Worm (Caenorhabditis elegans) whole organism, mixed stage, embryonic: Measurements from ENCODE around the gene B0284.3.

Experiments
- M03D4.4 ChIP-seq: sonication (generic microtip); optimal IDR thresholded peaks from 2 replicates; lab custom pipeline; 2017; ENCODE audit warnings: mild to moderate bottlenecking, missing genetic modification characterization, missing compliant biosample characterization
- bed-3 ChIP-seq: fragments of 200-800 bp; sonication (Bioruptor generic); optimal IDR thresholded peaks from 3 replicates; lab custom pipeline; 2018; ENCODE audit warnings: mild to moderate bottlenecking, missing genetic modification characterization, moderate library complexity, missing compliant biosample characterization
- blmp-1 ChIP-seq: fragments of 150-350 bp; optimal IDR thresholded peaks from 2 replicates; lab custom pipeline; 2014; ENCODE audit warnings: missing biosample characterization, missing genetic modification characterization
- ceh-39 ChIP-seq: fragments of 150-350 bp; optimal IDR thresholded peaks from 2 replicates; lab custom pipeline; 2014; ENCODE audit warnings: missing biosample characterization, missing genetic modification characterization
- ceh-43 ChIP-seq: fragments of 200-800 bp; sonication (Bioruptor generic); optimal IDR thresholded peaks from 2 replicates; lab custom pipeline; 2018; ENCODE audit warnings: mild to moderate bottlenecking, missing genetic modification characterization, moderate library complexity, missing compliant biosample characterization
- ceh-83 ChIP-seq: fragments of 200-800 bp; sonication (Bioruptor generic); optimal IDR thresholded peaks from 2 replicates; lab custom pipeline; 2018; ENCODE audit warnings: mild to moderate bottlenecking, missing genetic modification characterization, missing compliant biosample characterization
- ces-1 ChIP-seq: fragments of 150-350 bp; optimal IDR thresholded peaks from 2 replicates; lab custom pipeline; 2014; ENCODE audit warnings: missing biosample characterization, missing genetic modification reagents, missing genetic modification characterization
- cnd-1 ChIP-seq: fragments of 200-800 bp; sonication (Bioruptor generic); optimal IDR thresholded peaks from 2 replicates; lab custom pipeline; 2018; ENCODE audit warnings: mild to moderate bottlenecking, missing genetic modification characterization, missing compliant biosample characterization
- drap-1 ChIP-seq: fragments of 200-800 bp; sonication (Bioruptor generic); optimal IDR thresholded peaks from 3 replicates; lab custom pipeline; 2018; ENCODE audit warnings: mild to moderate bottlenecking, missing genetic modification characterization, missing compliant biosample characterization
- elt-1 ChIP-seq: sonication (generic microtip); optimal IDR thresholded peaks from 2 replicates; lab custom pipeline; 2017; ENCODE audit warnings: missing genetic modification characterization, mild to moderate bottlenecking, missing compliant biosample characterization, antibody characterized with exemption, moderate library complexity, borderline replicate concordance; ENCODE audit not compliant: insufficient read depth
- elt-3 ChIP-seq: fragments of 150-350 bp; optimal IDR thresholded peaks from 2 replicates; lab custom pipeline; 2014; ENCODE audit warnings: missing biosample characterization, missing genetic modification characterization
- ham-2 ChIP-seq: fragments of 200-800 bp; sonication (Bioruptor generic); optimal IDR thresholded peaks from 2 replicates; lab custom pipeline; 2018; ENCODE audit warnings: mild to moderate bottlenecking, missing genetic modification characterization, missing compliant biosample characterization
- hlh-1 ChIP-seq: fragments of 150-350 bp; optimal IDR thresholded peaks from 2 replicates; lab custom pipeline; 2014; ENCODE audit warnings: missing biosample characterization, missing genetic modification reagents, missing genetic modification characterization
- lin-13 ChIP-seq: fragments of 150-350 bp; optimal IDR thresholded peaks from 2 replicates; lab custom pipeline; 2014; ENCODE audit warnings: missing biosample characterization, missing genetic modification characterization
- lsy-2 ChIP-seq: fragments of 150-350 bp; optimal IDR thresholded peaks from 2 replicates; lab custom pipeline; 2014; ENCODE audit warnings: missing biosample characterization, missing genetic modification characterization
- mab-5 ChIP-seq: fragments of 150-350 bp; optimal IDR thresholded peaks from 2 replicates; lab custom pipeline; 2014; ENCODE audit warnings: missing biosample characterization, missing genetic modification characterization
- mep-1 ChIP-seq: fragments of 150-350 bp; optimal IDR thresholded peaks from 2 replicates; lab custom pipeline; 2017; ENCODE audit warnings: missing biosample characterization, missing genetic modification reagents, missing genetic modification characterization, inconsistent platforms
- mls-2 ChIP-seq: sonication (generic microtip); optimal IDR thresholded peaks from 2 replicates; lab custom pipeline; 2016; ENCODE audit warnings: mild to moderate bottlenecking, missing genetic modification characterization, moderate library complexity, missing compliant biosample characterization
- nhr-12 ChIP-seq: fragments of 150-350 bp; optimal IDR thresholded peaks from 2 replicates; lab custom pipeline; 2014; ENCODE audit warnings: missing biosample characterization, missing genetic modification characterization
- nhr-2 ChIP-seq: fragments of 150-350 bp; optimal IDR thresholded peaks from 2 replicates; lab custom pipeline; 2014; ENCODE audit warnings: missing biosample characterization, missing genetic modification characterization
- nhr-237 ChIP-seq: fragments of 150-350 bp; optimal IDR thresholded peaks from 2 replicates; lab custom pipeline; 2014; ENCODE audit warnings: missing biosample characterization, missing genetic modification characterization
- nhr-28 ChIP-seq: fragments of 150-350 bp; optimal IDR thresholded peaks from 2 replicates; lab custom pipeline; 2014; ENCODE audit warnings: missing biosample characterization, missing genetic modification characterization
- nhr-76 ChIP-seq: sonication (generic microtip); optimal IDR thresholded peaks from 2 replicates; lab custom pipeline; 2017; ENCODE audit warnings: missing biosample characterization, missing genetic modification characterization
- sem-2 ChIP-seq: fragments of 200-800 bp; sonication (Bioruptor generic); optimal IDR thresholded peaks from 2 replicates; lab custom pipeline; 2018; ENCODE audit warnings: mild to moderate bottlenecking, missing genetic modification characterization, missing compliant biosample characterization
- snpc-4 ChIP-seq: fragments of 150-350 bp; optimal IDR thresholded peaks from 2 replicates; lab custom pipeline; 2014; ENCODE audit warnings: missing biosample characterization, missing genetic modification characterization
- sptf-1 ChIP-seq: sonication (generic microtip); optimal IDR thresholded peaks from 2 replicates; lab custom pipeline; 2017; ENCODE audit warnings: mild to moderate bottlenecking, missing genetic modification characterization, moderate library complexity, missing compliant biosample characterization
- tbx-8 ChIP-seq: fragments of 200-800 bp; sonication (Bioruptor generic); optimal IDR thresholded peaks from 2 replicates; lab custom pipeline; 2018; ENCODE audit warnings: mild to moderate bottlenecking, missing genetic modification characterization, moderate library complexity, missing compliant biosample characterization
- unc-120 ChIP-seq: sonication (generic microtip); optimal IDR thresholded peaks from 2 replicates; lab custom pipeline; 2017; ENCODE audit warnings: missing genetic modification characterization, missing compliant biosample characterization; ENCODE audit not compliant: poor library complexity, severe bottlenecking
- unc-62 ChIP-seq: fragments of 150-350 bp; optimal IDR thresholded peaks from 2 replicates; lab custom pipeline; 2014; ENCODE audit warnings: missing biosample characterization, missing genetic modification reagents, missing genetic modification characterization
- zip-8 ChIP-seq: fragments of 150-350 bp; optimal IDR thresholded peaks from 2 replicates; lab custom pipeline; 2014; ENCODE audit warnings: missing biosample characterization, missing genetic modification characterization
- ztf-11 ChIP-seq: fragments of 150-350 bp; optimal IDR thresholded peaks from 2 replicates; lab custom pipeline; 2014; ENCODE audit warnings: missing biosample characterization, missing genetic modification characterization

The B0284.3 gene

DNA sequence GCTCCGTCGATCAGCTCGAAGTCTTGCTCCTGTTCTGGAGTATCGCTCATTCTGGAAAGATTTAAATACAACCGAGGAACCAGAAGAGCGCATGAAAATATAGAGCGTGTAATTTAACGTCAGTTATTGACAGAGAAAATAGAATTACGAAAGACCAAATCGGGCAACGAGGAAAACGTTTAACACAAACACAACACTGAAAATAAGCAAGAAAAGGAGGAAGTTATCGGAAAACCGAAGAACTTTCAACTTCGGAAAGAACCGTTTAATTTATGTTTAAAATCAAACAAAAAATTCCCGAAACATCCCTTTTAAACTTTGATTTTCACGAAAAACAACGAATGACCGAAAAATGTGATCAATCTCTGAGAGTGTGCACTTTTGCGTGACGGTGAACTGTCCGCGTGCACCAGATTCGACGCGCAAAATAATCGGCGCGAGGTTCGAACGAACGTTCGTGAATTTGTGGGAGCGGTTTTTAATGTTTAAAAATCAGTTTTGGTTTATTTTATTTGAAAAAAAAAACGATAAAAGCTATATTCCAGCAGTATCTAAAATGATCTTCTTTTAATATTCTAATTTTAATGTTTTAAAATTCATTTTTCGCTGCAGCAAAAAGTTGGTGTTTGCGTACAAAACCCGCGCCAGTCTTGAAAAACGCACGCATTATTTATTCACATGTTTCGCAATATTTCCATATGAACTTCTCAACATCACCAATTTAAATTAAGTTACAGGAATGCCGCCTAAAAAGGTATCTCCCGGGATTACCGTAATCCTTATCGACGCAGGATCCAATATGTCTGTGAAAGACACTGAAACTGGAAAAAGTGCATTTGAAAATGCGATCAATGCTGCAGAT is 39.7 kb upstream of the B0284.3 start, which contains the start of the genes R07E5.7 and cku-80:
TSS of gene R07E5.7 (minus strand) at position 51 of the 862 bp plus-strand sequence.
TSS of gene cku-80 (plus strand) at position 732 of the 862 bp plus-strand sequence.
- TF ChIP-seq M03D4.4 (tag; lab: Kevin White, UChicago) (peak; percentile 6), nhr-2 (tag; lab: Kevin White, UChicago) (no peak), hlh-1 (tag; lab: Kevin White, UChicago) (no peak), lsy-2 (tag; lab: Kevin White, UChicago) (peak; percentile 71), ces-1 (GFP tag; lab: Kevin White, UChicago) (peak; percentile 30), mep-1 (tag; lab: Kevin White, UChicago) (peak; percentile 52), ceh-83 (GFP tag; lab: Kevin White, UChicago) (peak; percentile 48), nhr-237 (tag; lab: Kevin White, UChicago) (peak; percentile 40)

DNA sequence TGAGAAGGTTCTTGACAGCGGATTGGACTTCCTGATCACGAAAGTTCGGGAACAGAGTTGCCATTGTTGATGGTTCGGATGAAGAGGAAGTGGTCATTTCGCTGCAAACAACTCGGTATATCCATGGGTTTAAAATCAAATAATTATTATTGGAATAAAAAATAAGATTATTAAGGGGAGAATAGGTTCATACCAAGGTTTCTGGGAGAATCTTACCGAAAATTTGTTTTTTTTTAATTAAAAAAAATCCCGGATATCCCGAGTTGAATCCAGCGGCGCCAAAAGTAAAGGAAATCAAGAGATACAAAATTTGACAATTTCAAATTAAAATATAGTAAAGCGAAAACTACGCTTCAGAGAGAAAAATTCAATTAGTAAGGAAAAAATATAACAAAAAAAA is 38.3 kb upstream of the B0284.3 start, which contains the start of the genes R07E5.19 and pdcd-2:
TSS of gene R07E5.19 (minus strand) at position 101 of the 400 bp plus-strand sequence.
TSS of gene pdcd-2 (minus strand) at position 102 of the 400 bp plus-strand sequence.
- no peak for TF ChIP-seq mls-2
- no peak for TF ChIP-seq mab-5 (tag; lab: Kevin White, UChicago)
- TF ChIP-seq ceh-83 (GFP tag; lab: Kevin White, UChicago): no peak
- no peak for TF ChIP-seq nhr-12 (tag; lab: Kevin White, UChicago)
- TF ChIP-seq snpc-4 (tag; lab: Kevin White, UChicago): no peak
- TF ChIP-seq, all 35 proteins: peak for 0

ce11 chrIII:4415135-4415534 is 35.5 kb upstream of the B0284.3 start, which contains the start of gene R07E5.11:
Gene R07E5.11 (minus strand): TSS chrIII:4415235.
- TF ChIP-seq elt-1 (tag; lab: Kevin White, UChicago) (no peak), ham-2 (GFP tag; lab: Kevin White, UChicago) (no peak), sptf-1 (tag; lab: Kevin White, UChicago) (no peak), elt-3 (tag; lab: Kevin White, UChicago) (no peak), lsy-2 (tag; lab: Kevin White, UChicago) (no peak), nhr-2 (tag; lab: Kevin White, UChicago) (no peak), M03D4.4 (tag; lab: Kevin White, UChicago) (no peak), drap-1 (GFP tag; lab: Kevin White, UChicago) (no peak), mep-1 (tag; lab: Kevin White, UChicago) (no peak), cnd-1 (tag; lab: Kevin White, UChicago) (no peak), unc-120 (no peak), snpc-4 (tag; lab: Kevin White, UChicago) (no peak), ceh-43 (GFP tag; lab: Kevin White, UChicago) (no peak), ceh-83 (GFP tag; lab: Kevin White, UChicago) (no peak), nhr-28 (tag; lab: Kevin White, UChicago) (no peak), nhr-76 (tag; lab: Kevin White, UChicago) (no peak)

- TF ChIP-seq unc-120 (peak; percentile 7), M03D4.4 (tag; lab: Kevin White, UChicago) (peak; percentile 46), sem-2 (peak; percentile 54), mls-2 (peak; percentile 20), sptf-1 (tag; lab: Kevin White, UChicago) (peak; percentile 61), drap-1 (GFP tag; lab: Kevin White, UChicago) (peak; percentile 64), lsy-2 (tag; lab: Kevin White, UChicago) (peak; percentile 18), ces-1 (GFP tag; lab: Kevin White, UChicago) (peak; percentile 12), ham-2 (GFP tag; lab: Kevin White, UChicago) (peak; percentile 7), bed-3 (GFP tag; lab: Kevin White, UChicago) (peak; percentile 30), cnd-1 (tag; lab: Kevin White, UChicago) (peak; percentile 62)
Measured at ce11 chrIII:4414041-4414440, 34.4 kb upstream of the B0284.3 start.

ce11 chrIII:4413099-4413498 is 33.5 kb upstream of the B0284.3 start, which contains the start of gene mpc-1:
Gene mpc-1 (plus strand): TSS chrIII:4413457.
- TF ChIP-seq ces-1 (GFP tag; lab: Kevin White, UChicago) (no peak), unc-62 (no peak), ztf-11 (no peak), sptf-1 (tag; lab: Kevin White, UChicago) (no peak), blmp-1 (tag; lab: Kevin White, UChicago) (no peak), zip-8 (tag; lab: Kevin White, UChicago) (no peak), mab-5 (tag; lab: Kevin White, UChicago) (no peak), nhr-76 (tag; lab: Kevin White, UChicago) (no peak), nhr-12 (tag; lab: Kevin White, UChicago) (no peak), bed-3 (GFP tag; lab: Kevin White, UChicago) (no peak), tbx-8 (GFP tag; lab: Kevin White, UChicago) (no peak), cnd-1 (tag; lab: Kevin White, UChicago) (no peak), elt-1 (tag; lab: Kevin White, UChicago) (no peak), lin-13 (tag; lab: Kevin White, UChicago) (no peak), sem-2 (no peak), hlh-1 (tag; lab: Kevin White, UChicago) (no peak), snpc-4 (tag; lab: Kevin White, UChicago) (no peak), ceh-39 (no peak), mep-1 (tag; lab: Kevin White, UChicago) (no peak), mls-2 (no peak)
